Worm (Caenorhabditis elegans): Measurements from ENCODE around the gene M03B6.4.

DNA sequence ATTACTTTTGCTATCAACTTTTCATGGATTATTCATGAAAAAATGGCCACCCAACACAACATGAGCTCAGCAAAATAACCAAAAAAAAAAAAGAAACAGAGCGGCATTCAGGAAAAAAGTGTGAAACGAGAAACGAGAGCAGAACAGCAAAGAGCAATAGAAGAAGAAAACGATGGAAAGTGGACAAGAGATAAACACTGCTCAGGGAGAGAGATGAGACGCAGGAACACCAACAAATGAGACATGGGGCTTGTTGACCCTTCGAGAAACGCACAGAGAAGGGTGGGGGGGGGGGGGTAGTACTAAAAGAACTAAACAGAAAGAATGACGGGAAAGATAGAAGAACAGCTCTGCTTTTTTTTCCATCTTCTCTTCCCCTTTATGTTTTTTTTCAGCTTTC is 46.7 kb upstream of the M03B6.4 start:
- no peak for TF ChIP-seq mel-28 (tag; optimal IDR thresholded peaks at IDR 0.05; ENCODE audit: borderline replicate concordance)
- TF ChIP-seq ztf-26 (tag; optimal IDR thresholded peaks at IDR 0.05): no peak
- TF ChIP-seq nfyb-1 (GFP tag; IDR thresholded peaks at IDR 0.05): no peak
- no peak for TF ChIP-seq efl-1 (GFP tag; optimal IDR thresholded peaks at IDR 0.05)
- no peak for TF ChIP-seq ama-1 (optimal IDR thresholded peaks at IDR 0.05)
- TF ChIP-seq ama-1 (GFP tag; optimal IDR thresholded peaks at IDR 0.05): no peak
- TF ChIP-seq nhr-90 (tag; optimal IDR thresholded peaks at IDR 0.05): no peak
- no peak for TF ChIP-seq ztf-25 (GFP tag; IDR thresholded peaks at IDR 0.05)
- TF ChIP-seq fkh-3 (tag; optimal IDR thresholded peaks at IDR 0.05): no peak
- no peak for TF ChIP-seq pbrm-1 (GFP tag; IDR thresholded peaks at IDR 0.05)
- no peak for TF ChIP-seq ztf-28 (GFP tag; IDR thresholded peaks at IDR 0.05)

All from whole organism, young adult.